Worm (Caenorhabditis elegans): ENCODE data around the gene T03F7.6.

The T03F7.6 gene

ce11 chrV:11254980-11255379 is 39.5 kb upstream of the T03F7.6 start, which contains the start of gene srsx-31:
Gene srsx-31 (minus strand): TSS chrV:11255080.
- TF ChIP-seq peb-1 (tag; optimal IDR thresholded peaks at IDR 0.05) (no peak), aly-2 (tag; optimal IDR thresholded peaks at IDR 0.05) (no peak), lin-39 (tag; optimal IDR thresholded peaks at IDR 0.05) (no peak), unc-55 (GFP tag; optimal IDR thresholded peaks at IDR 0.05) (no peak), nhr-237 (tag; optimal IDR thresholded peaks at IDR 0.05) (no peak), nhr-12 (tag; optimal IDR thresholded peaks at IDR 0.05) (no peak), unc-39 (tag; optimal IDR thresholded peaks at IDR 0.05) (no peak)

DNA sequence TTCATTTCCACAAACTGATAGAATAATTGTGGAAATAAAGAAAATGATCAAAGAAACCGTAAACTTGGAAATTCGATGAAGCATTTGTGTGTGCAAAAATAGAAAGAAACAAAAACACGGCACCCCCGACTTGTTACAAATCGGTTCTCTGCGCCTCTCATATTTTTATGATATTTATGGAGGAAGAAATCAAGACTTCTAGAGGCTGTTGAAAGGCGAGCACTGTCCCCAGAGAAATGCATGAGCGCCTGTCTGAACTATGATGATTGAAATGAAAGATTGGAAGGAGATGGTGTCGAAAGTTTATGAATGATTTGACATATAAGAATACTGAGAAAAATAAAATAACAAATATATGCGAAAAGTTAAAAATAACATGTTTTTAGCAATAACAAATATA is 35.6 kb upstream of the T03F7.6 start, which contains the start of gene lgc-36:
Gene lgc-36, minus strand, starts transcription at position 101 of the 400 bp plus-strand sequence.
- TF ChIP-seq nhr-25 (tag; optimal IDR thresholded peaks at IDR 0.05) (no peak), unc-55 (GFP tag; optimal IDR thresholded peaks at IDR 0.05) (no peak), ztf-4 (tag; optimal IDR thresholded peaks at IDR 0.05) (no peak), lin-13 (GFP tag; optimal IDR thresholded peaks at IDR 0.05) (no peak)

- TF ChIP-seq nhr-6 (tag; optimal IDR thresholded peaks at IDR 0.05) = no peak
- no peak for TF ChIP-seq sem-4 (tag; optimal IDR thresholded peaks at IDR 0.05)
- no peak for TF ChIP-seq lin-13 (GFP tag; optimal IDR thresholded peaks at IDR 0.05)
- no peak for TF ChIP-seq zag-1 (tag; optimal IDR thresholded peaks at IDR 0.05)
- TF ChIP-seq ztf-4 (tag; optimal IDR thresholded peaks at IDR 0.05) = no peak
Measured at ce11 chrV:11260622-11261021, 33.9 kb upstream of the T03F7.6 start, which contains the start of gene F07B10.7. Gene F07B10.7 (minus strand): TSS chrV:11260722.

DNA sequence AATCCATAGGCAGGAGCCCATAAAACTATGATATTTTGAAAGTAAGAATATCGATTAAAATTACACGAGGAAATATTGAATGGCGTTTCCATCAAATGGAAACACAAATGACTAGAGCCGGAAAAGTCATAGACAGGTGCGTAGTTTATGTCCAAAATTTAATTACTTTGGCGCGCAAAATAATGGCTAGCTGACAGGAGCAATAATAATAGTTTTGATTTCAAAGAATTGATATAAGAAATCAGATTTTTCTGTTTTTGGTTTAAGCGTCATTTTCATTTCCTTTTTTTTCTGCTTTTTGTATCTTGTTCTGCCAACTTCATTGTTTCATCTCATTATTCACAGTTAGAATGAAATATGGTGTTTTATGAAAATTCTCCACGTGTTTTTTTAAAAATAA is 31.5 kb upstream of the T03F7.6 start, which contains the start of gene F07B10.4:
Gene F07B10.4, minus strand, starts transcription at position 101 of the 400 bp plus-strand sequence.
- TF ChIP-seq unc-55 (GFP tag; optimal IDR thresholded peaks at IDR 0.05) (no peak), nhr-6 (tag; optimal IDR thresholded peaks at IDR 0.05) (no peak), Y55F3AM.14 (GFP tag; optimal IDR thresholded peaks at IDR 0.05) (no peak), unc-62 (GFP tag; optimal IDR thresholded peaks at IDR 0.05) (no peak), elt-3 (tag; optimal IDR thresholded peaks at IDR 0.05) (no peak), ztf-11 (tag; optimal IDR thresholded peaks at IDR 0.05) (no peak), nhr-23 (tag; optimal IDR thresholded peaks at IDR 0.05) (no peak), skn-1 (tag; optimal IDR thresholded peaks at IDR 0.05) (no peak), snpc-4 (tag; optimal IDR thresholded peaks at IDR 0.05) (no peak)

- TF ChIP-seq elt-1 (tag; optimal IDR thresholded peaks at IDR 0.05) (no peak), lin-13 (GFP tag; optimal IDR thresholded peaks at IDR 0.05) (no peak), unc-55 (GFP tag; optimal IDR thresholded peaks at IDR 0.05) (no peak), sma-9 (GFP tag; optimal IDR thresholded peaks at IDR 0.05) (peak; percentile 29), sma-9 (tag; optimal IDR thresholded peaks at IDR 0.05) (no peak), fos-1 (tag; optimal IDR thresholded peaks at IDR 0.05) (peak; percentile 83)
Measured at ce11 chrV:11265482-11265881, 29.0 kb upstream of the T03F7.6 start, which contains the start of gene cln-3.1. Gene cln-3.1 (minus strand): TSS chrV:11265652.

DNA sequence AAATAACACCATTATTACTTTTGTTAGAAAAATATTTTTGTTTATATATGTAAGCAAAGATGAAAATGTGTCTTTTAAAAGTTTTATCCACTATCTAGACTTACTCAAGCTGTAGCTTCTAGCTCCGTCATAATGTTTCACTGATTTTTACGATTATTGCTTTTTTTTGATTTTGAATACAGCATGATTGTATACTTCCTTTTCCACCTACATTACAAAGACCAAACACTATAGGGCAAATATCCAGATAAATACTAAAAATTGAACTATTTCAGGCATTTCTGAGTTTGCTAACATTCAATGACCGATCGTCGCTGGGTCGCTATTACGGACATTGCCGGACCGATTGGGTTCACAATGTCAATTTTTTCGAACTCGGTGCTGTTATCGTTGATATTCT is 27.8 kb upstream of the T03F7.6 start, which contains the start of gene str-116:
Gene str-116, plus strand, starts transcription at position 301 of the 400 bp plus-strand sequence.
- TF ChIP-seq fos-1 (tag; optimal IDR thresholded peaks at IDR 0.05) (no peak), nhr-77 (tag; optimal IDR thresholded peaks at IDR 0.05) (no peak), alr-1 (tag; optimal IDR thresholded peaks at IDR 0.05) (no peak), zag-1 (tag; optimal IDR thresholded peaks at IDR 0.05) (no peak), mbf-1 (tag; optimal IDR thresholded peaks at IDR 0.05) (no peak), gmeb-1 (tag; optimal IDR thresholded peaks at IDR 0.05) (no peak), nhr-23 (tag; optimal IDR thresholded peaks at IDR 0.05) (no peak), blmp-1 (tag; optimal IDR thresholded peaks at IDR 0.05; ENCODE audit: insufficient read depth) (no peak), nhr-11 (tag; optimal IDR thresholded peaks at IDR 0.05) (no peak), nhr-25 (tag; optimal IDR thresholded peaks at IDR 0.05) (no peak)

ce11 chrV:11268791-11269190 is 25.7 kb upstream of the T03F7.6 start, which contains the start of gene str-115:
Gene str-115 (plus strand): TSS chrV:11269091.
- no peak for TF ChIP-seq zag-1 (tag; optimal IDR thresholded peaks at IDR 0.05)
- no peak for TF ChIP-seq lin-13 (GFP tag; optimal IDR thresholded peaks at IDR 0.05)
- no peak for TF ChIP-seq nhr-12 (tag; optimal IDR thresholded peaks at IDR 0.05)
- TF ChIP-seq skn-1 (tag; optimal IDR thresholded peaks at IDR 0.05) = no peak
- no peak for TF ChIP-seq sma-3 (GFP tag; optimal IDR thresholded peaks at IDR 0.05)
- no peak for TF ChIP-seq elt-1 (tag; optimal IDR thresholded peaks at IDR 0.05)
- no peak for TF ChIP-seq nhr-11 (tag; optimal IDR thresholded peaks at IDR 0.05)
- TF ChIP-seq nhr-23 (tag; optimal IDR thresholded peaks at IDR 0.05) = no peak
- no peak for TF ChIP-seq ztf-4 (tag; optimal IDR thresholded peaks at IDR 0.05)

Measured in whole organism, L2 larva.